Worm (Caenorhabditis elegans) whole organism, mixed stage, embryonic: ENCODE data around the gene ZK856.11.

Source experiments
- ces-1 ChIP-seq: fragments of 150-350 bp; optimal IDR thresholded peaks from 2 replicates; lab custom pipeline; 2014; ENCODE audit warnings: missing biosample characterization, missing genetic modification reagents, missing genetic modification characterization
- elt-3 ChIP-seq: fragments of 150-350 bp; optimal IDR thresholded peaks from 2 replicates; lab custom pipeline; 2014; ENCODE audit warnings: missing biosample characterization, missing genetic modification characterization
- mep-1 ChIP-seq: fragments of 150-350 bp; optimal IDR thresholded peaks from 2 replicates; lab custom pipeline; 2017; ENCODE audit warnings: missing biosample characterization, missing genetic modification reagents, missing genetic modification characterization, inconsistent platforms
- nhr-2 ChIP-seq: fragments of 150-350 bp; optimal IDR thresholded peaks from 2 replicates; lab custom pipeline; 2014; ENCODE audit warnings: missing biosample characterization, missing genetic modification characterization
- snpc-4 ChIP-seq: fragments of 150-350 bp; optimal IDR thresholded peaks from 2 replicates; lab custom pipeline; 2014; ENCODE audit warnings: missing biosample characterization, missing genetic modification characterization
- sptf-1 ChIP-seq: sonication (generic microtip); optimal IDR thresholded peaks from 2 replicates; lab custom pipeline; 2017; ENCODE audit warnings: mild to moderate bottlenecking, missing genetic modification characterization, moderate library complexity, missing compliant biosample characterization
- unc-39 ChIP-seq: fragments of 150-350 bp; optimal IDR thresholded peaks from 2 replicates; lab custom pipeline; 2014; ENCODE audit warnings: missing biosample characterization, missing genetic modification characterization

DNA sequence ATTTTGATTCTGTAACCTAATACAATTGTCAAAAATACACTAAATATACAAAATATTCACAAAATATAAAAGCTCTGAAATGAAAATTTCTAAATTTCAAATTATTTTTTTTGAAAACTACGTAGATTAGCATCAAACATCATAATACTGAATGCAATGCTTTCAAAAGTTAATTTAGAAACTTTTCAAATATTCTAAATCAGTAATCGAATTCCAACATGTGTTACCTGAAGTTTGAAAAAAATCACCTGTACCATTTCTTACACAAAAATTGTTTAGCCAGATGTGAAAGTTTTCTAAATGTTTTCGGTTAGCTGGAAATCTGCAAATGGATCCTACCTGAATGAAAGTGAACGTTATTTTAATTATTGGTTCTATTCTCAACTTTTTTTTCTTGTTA lies 17.3 kb upstream of the ZK856.11 start, which contains the start of gene C12D8.20:
- TF ChIP-seq snpc-4 = no peak
- TF ChIP-seq mep-1 = no peak
- no peak for TF ChIP-seq unc-39 (tag; lab: Kevin White, UChicago)
- TF ChIP-seq ces-1 = no peak
- TF ChIP-seq elt-3 (tag; lab: Kevin White, UChicago) = no peak
- no peak for TF ChIP-seq sptf-1 (tag; lab: Kevin White, UChicago)
- TF ChIP-seq nhr-2 = no peak
